Fruit fly (Drosophila melanogaster): Measurements from ENCODE around the gene Osi7.

DNA sequence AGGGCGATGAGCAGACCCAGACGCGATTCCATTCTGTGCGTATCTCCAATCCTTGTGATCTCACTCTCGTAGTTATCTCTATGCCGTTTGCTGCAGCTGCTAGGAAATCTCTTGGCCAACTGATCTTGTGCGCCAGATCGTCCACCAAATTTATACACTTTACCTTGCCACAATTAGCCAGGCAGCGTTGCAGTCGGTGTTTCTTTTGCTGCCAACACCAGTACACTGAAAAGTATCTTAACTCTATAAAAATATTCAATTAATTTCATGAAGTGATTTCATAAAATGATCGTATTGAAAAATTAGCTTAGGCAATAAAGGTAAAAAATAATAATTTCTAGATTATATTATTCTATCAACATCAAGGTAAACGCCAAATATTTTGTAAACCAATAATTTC is 19.9 kb downstream of the Osi7 start, which contains the start of gene Osi11:
- TF ChIP-seq CG8478 (optimal IDR thresholded peaks at IDR 0.05) (no peak), CTCF (optimal IDR thresholded peaks at IDR 0.05) (no peak)
